Fruit fly (Drosophila melanogaster): Measurements from ENCODE around the gene Polr2D.

- TF ChIP-seq CG14711 (tag; optimal IDR thresholded peaks at IDR 0.05) (no peak), Hr96 (GFP tag; optimal IDR thresholded peaks at IDR 0.05) (no peak), toe (GFP tag; optimal IDR thresholded peaks at IDR 0.05) (no peak), tj (GFP tag; optimal IDR thresholded peaks at IDR 0.05) (no peak)
Observed at dm6 chr3R:18260016-18260415, 4.7 kb upstream of the Polr2D start.

Measured in whole organism, adult.